Worm (Caenorhabditis elegans): Measurements from ENCODE around the gene gst-23.

- TF ChIP-seq attf-4 (tag; optimal IDR thresholded peaks at IDR 0.05) (no peak), Y75B8A.6 (GFP tag; IDR thresholded peaks at IDR 0.05) (no peak), hlh-30 (tag; optimal IDR thresholded peaks at IDR 0.05; ENCODE audit: insufficient read depth) (no peak), nhr-28 (tag; optimal IDR thresholded peaks at IDR 0.05) (no peak), mep-1 (tag; optimal IDR thresholded peaks at IDR 0.05) (no peak), skn-1 (tag; optimal IDR thresholded peaks at IDR 0.05) (no peak), tra-1 (GFP tag; IDR thresholded peaks at IDR 0.05) (no peak), saeg-2 (GFP tag; IDR thresholded peaks at IDR 0.05) (no peak), mdt-29 (GFP tag; IDR thresholded peaks at IDR 0.05) (no peak), F26F4.8 (GFP tag; conservative IDR thresholded peaks at IDR 0.05) (no peak), ztf-11 (tag; optimal IDR thresholded peaks at IDR 0.05) (no peak), ama-1 (optimal IDR thresholded peaks at IDR 0.05) (no peak), fkh-10 (GFP tag; optimal IDR thresholded peaks at IDR 0.05) (no peak), nhr-237 (tag; optimal IDR thresholded peaks at IDR 0.05) (no peak)
Observed at ce11 chrV:3244703-3245102, 1.6 kb downstream of the gst-23 start, which contains the start of gene srj-7.

Measured in whole organism, L4 larva.